Worm (Caenorhabditis elegans) whole organism, L1 larva: ENCODE results near the gene col-20.
A peak's percentile ranks its signal among the peaks of the same experiment; 100 is the strongest.

Experiments used
- lin-15B ChIP-seq: fragments of 150-350 bp; sonication (generic microtip); optimal IDR thresholded peaks from 3 replicates; lab custom pipeline; 2014; ENCODE audit warnings: missing biosample characterization, missing genetic modification characterization
- lin-35 ChIP-seq, 2 experiments: fragments of 150-350 bp; optimal IDR thresholded peaks; 2 replicates each; lab custom pipeline; 2014; ENCODE audit warnings: missing biosample characterization in 2 of 2, missing genetic modification characterization in 2 of 2, missing genetic modification reagents in 2 of 2
- nhr-28 ChIP-seq: fragments of 150-350 bp; optimal IDR thresholded peaks from 2 replicates; lab custom pipeline; 2014; ENCODE audit warnings: missing biosample characterization, missing genetic modification characterization
- snpc-4 ChIP-seq: fragments of 150-350 bp; optimal IDR thresholded peaks from 2 replicates; lab custom pipeline; 2014; ENCODE audit warnings: missing biosample characterization, missing genetic modification characterization
- unc-86 ChIP-seq: sonication (generic microtip); optimal IDR thresholded peaks from 2 replicates; lab custom pipeline; 2016; ENCODE audit warnings: missing genetic modification characterization, missing compliant biosample characterization

- TF ChIP-seq snpc-4 (tag; lab: Kevin White, UChicago) (peak; percentile 44), lin-15B (peak; percentile 21), lin-35 (GFP tag; optimal IDR thresholded peaks at IDR 0.05; lab: Kevin White, UChicago) (peak; percentile 98), unc-86 (tag; lab: Kevin White, UChicago) (peak; percentile 21), nhr-28 (no peak)
Observed at ce11 chrII:4827734-4828609, 42.6 kb downstream of the col-20 start, which contains the start of the genes fbxb-88 and tbck-1.
